Worm (Caenorhabditis elegans) whole organism, early embryonic: ENCODE data around the gene Y53C12A.6.

Source experiments
- aly-1 ChIP-seq: sonication (generic microtip); optimal IDR thresholded peaks from 2 replicates; lab custom pipeline; 2016; ENCODE audit warnings: missing genetic modification characterization, missing compliant biosample characterization
- ama-1 ChIP-seq: fragments of 150-350 bp; optimal IDR thresholded peaks from 2 replicates; lab custom pipeline; 2014
- ceh-36 ChIP-seq: sonication (generic microtip); optimal IDR thresholded peaks from 2 replicates; lab custom pipeline; 2016; ENCODE audit warnings: missing genetic modification characterization, inconsistent platforms, missing compliant biosample characterization
- flt-1 ChIP-seq: fragments of 200-800 bp; sonication (Bioruptor generic); IDR thresholded peaks from 2 replicates; pipeline ENCODE4 v1.3.6; 2022; ENCODE audit warnings: missing genetic modification characterization, missing compliant biosample characterization

DNA sequence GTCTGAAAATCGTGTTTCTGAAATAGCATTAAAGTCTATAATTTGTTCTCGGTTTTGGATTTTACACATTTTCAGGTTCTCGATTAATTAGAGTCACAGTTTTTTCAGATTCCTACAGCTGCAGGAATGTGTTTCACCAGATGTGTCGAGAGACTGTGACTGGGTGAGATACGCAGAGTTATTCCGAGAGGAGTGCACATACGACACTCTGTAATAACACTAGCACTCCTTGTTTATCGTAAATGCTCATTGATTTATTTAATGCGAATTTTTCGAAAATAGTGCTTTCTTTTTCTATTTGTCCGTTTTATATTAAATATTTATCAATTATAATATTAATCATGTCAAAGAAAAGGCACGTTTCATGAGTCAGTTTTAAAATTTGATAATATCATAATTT is 50.4 kb downstream of the Y53C12A.6 start, which contains the start of gene ZK1320.11:
- TF ChIP-seq ama-1 (lab: Kevin White, UChicago) (no peak), aly-1 (tag; lab: Kevin White, UChicago) (no peak), ceh-36 (tag; lab: Kevin White, UChicago) (no peak), flt-1 (GFP tag; lab: Robert Waterston, UW) (no peak)
